Worm (Caenorhabditis elegans) whole organism, dauer: ENCODE data around the gene B0432.14.
"Not testable (repeated sequence)": the region's sequence is repeated elsewhere in the genome, so short reads cannot be mapped to it uniquely, and the experiment has no call there.

ENCODE experiments used
- unc-62 ChIP-seq: sonication (generic microtip); optimal IDR thresholded peaks from 2 replicates; lab custom pipeline; 2017; ENCODE audit warnings: missing biosample characterization, missing genetic modification reagents, missing genetic modification characterization

B0432.14 gene

ce11 chrII:285627-286550 lies 21.7 kb downstream of the B0432.14 start, which contains the start of gene B0432.10:
B0432.10 (minus strand) TSS chrII:286275.
- no peak for TF ChIP-seq unc-62

ce11 chrII:286551-286724 lies 22.3 kb downstream of the B0432.14 start, which contains the start of gene misc-1:
misc-1 (plus strand) TSS chrII:286625.
- TF ChIP-seq unc-62 = no peak

ce11 chrII:288705-289205 lies 24.6 kb downstream of the B0432.14 start, which contains the start of gene mrpl-41:
mrpl-41 (plus strand) TSS chrII:288939.
- TF ChIP-seq unc-62 = no peak

- TF ChIP-seq unc-62 = no peak
Observed at ce11 chrII:290282-290681, 26.1 kb downstream of the B0432.14 start, which contains the start of gene djr-1.1. djr-1.1 (plus strand) TSS chrII:290582.

- no peak for TF ChIP-seq unc-62
Observed at ce11 chrII:294606-295005, 30.5 kb downstream of the B0432.14 start, which contains the start of gene B0432.11. B0432.11 (minus strand) TSS chrII:294706.

- TF ChIP-seq unc-62 = no peak
Observed at ce11 chrII:296911-297440, 32.8 kb downstream of the B0432.14 start, which contains the start of the genes clec-117 and B0432.1. clec-117 (minus strand) TSS chrII:297011. B0432.1 (plus strand) TSS chrII:297390.

- TF ChIP-seq unc-62 = no peak
Observed at ce11 chrII:299684-300083, 35.5 kb downstream of the B0432.14 start, which contains the start of gene K01A2.6. K01A2.6 (plus strand) TSS chrII:299984.

ce11 chrII:300977-301772 lies 37.0 kb downstream of the B0432.14 start, which contains the start of gene K01A2.5:
K01A2.5 (plus strand) TSS chrII:301273.
- TF ChIP-seq unc-62 = no peak

ce11 chrII:303927-304711 lies 40.0 kb downstream of the B0432.14 start:
- TF ChIP-seq unc-62 = no peak

- no peak for TF ChIP-seq unc-62
Observed at ce11 chrII:305645-306044, 41.5 kb downstream of the B0432.14 start, which contains the start of gene col-69. col-69 (minus strand) TSS chrII:305745.

ce11 chrII:307154-307553 lies 43.0 kb downstream of the B0432.14 start, which contains the start of gene K01A2.4:
K01A2.4 (plus strand) TSS chrII:307454.
- no peak for TF ChIP-seq unc-62

ce11 chrII:312110-312509 lies 48.0 kb downstream of the B0432.14 start, which contains the start of gene mps-2:
mps-2 (minus strand) TSS chrII:312210.
- not testable (repeated sequence) for TF ChIP-seq unc-62

ce11 chrII:313540-313939 lies 49.4 kb downstream of the B0432.14 start:
- no peak for TF ChIP-seq unc-62
